Fruit fly (Drosophila melanogaster): ENCODE data around the gene Sras.

Gene Sras

dm6 chr3L:5575524-5575923, 11.9 kb downstream of the Sras start:
- no peak for TF ChIP-seq fkh (GFP tag; optimal IDR thresholded peaks at IDR 0.05)
- TF ChIP-seq Eip78C (GFP tag) = peak; percentile 26

- TF ChIP-seq Gug (GFP tag; IDR thresholded peaks at IDR 0.05) (no peak), acj6 (GFP tag; optimal IDR thresholded peaks at IDR 0.05) (no peak), pdm3 (GFP tag; optimal IDR thresholded peaks at IDR 0.05) (peak; percentile 1), CG4318 (GFP tag; optimal IDR thresholded peaks at IDR 0.05) (no peak), Hr39 (GFP tag; optimal IDR thresholded peaks at IDR 0.05) (no peak), CG3919 (GFP tag; optimal IDR thresholded peaks at IDR 0.05) (no peak), Ets96B (tag; optimal IDR thresholded peaks at IDR 0.05) (no peak), OdsH (GFP tag; optimal IDR thresholded peaks at IDR 0.05) (no peak), salr (GFP tag; optimal IDR thresholded peaks at IDR 0.05) (no peak), eg (GFP tag; IDR thresholded peaks at IDR 0.05) (peak; percentile 47; the same call in 2 of the 3 replicates), esn (GFP tag; optimal IDR thresholded peaks at IDR 0.05) (no peak), Hr4 (GFP tag; optimal IDR thresholded peaks at IDR 0.05) (no peak), CG6276 (GFP tag; optimal IDR thresholded peaks at IDR 0.05) (no peak), CG8319 (GFP tag; optimal IDR thresholded peaks at IDR 0.05) (no peak), Sox15 (GFP tag; optimal IDR thresholded peaks at IDR 0.05) (no peak), CG10669 (GFP tag; optimal IDR thresholded peaks at IDR 0.05) (no peak), vri (GFP tag; optimal IDR thresholded peaks at IDR 0.05) (no peak), CG32006 (GFP tag; optimal IDR thresholded peaks at IDR 0.05) (peak; percentile 33), CG31627 (GFP tag; optimal IDR thresholded peaks at IDR 0.05) (no peak), CG7368 (GFP tag; optimal IDR thresholded peaks at IDR 0.05) (no peak), cyc (GFP tag; optimal IDR thresholded peaks at IDR 0.05) (no peak), CG11762 (GFP tag; optimal IDR thresholded peaks at IDR 0.05; ENCODE audit: insufficient read depth) (no peak), Ets21C (GFP tag; optimal IDR thresholded peaks at IDR 0.05) (no peak), Eip93F (GFP tag; optimal IDR thresholded peaks at IDR 0.05) (no peak), fkh (GFP tag; optimal IDR thresholded peaks at IDR 0.05) (no peak), fd59A (GFP tag; optimal IDR thresholded peaks at IDR 0.05) (no peak), CG34406 (GFP tag; optimal IDR thresholded peaks at IDR 0.05) (no peak), ss (GFP tag; optimal IDR thresholded peaks at IDR 0.05) (no peak), CG6163 (GFP tag; IDR thresholded peaks at IDR 0.05) (peak; percentile 19; the same call in 1 of the 3 replicates), Eip78C (GFP tag) (peak; percentile 51), Eip75B (GFP tag; optimal IDR thresholded peaks at IDR 0.05) (no peak), spab (GFP tag; optimal IDR thresholded peaks at IDR 0.05) (no peak)
Measured at dm6 chr3L:5576543-5576942, 13.0 kb downstream of the Sras start.

- TF ChIP-seq svp (GFP tag) (peak; percentile 90), salr (GFP tag; optimal IDR thresholded peaks at IDR 0.05) (peak; percentile 91 to 96), dac (GFP tag; optimal IDR thresholded peaks at IDR 0.05) (peak; percentile 92), CG3032 (tag; optimal IDR thresholded peaks at IDR 0.05) (peak; percentile 85), CG31627 (GFP tag; optimal IDR thresholded peaks at IDR 0.05) (peak; percentile 63), CG6276 (GFP tag; optimal IDR thresholded peaks at IDR 0.05) (peak; percentile 95), fd59A (GFP tag; optimal IDR thresholded peaks at IDR 0.05) (peak; percentile 86), Lpt (GFP tag; optimal IDR thresholded peaks at IDR 0.05) (peak; percentile 93), achi (GFP tag; optimal IDR thresholded peaks at IDR 0.05) (peak; percentile 94), CG8632 (GFP tag; optimal IDR thresholded peaks at IDR 0.05) (peak; percentile 91), ss (GFP tag; optimal IDR thresholded peaks at IDR 0.05) (peak; percentile 97 to 99), CG6854 (GFP tag; optimal IDR thresholded peaks at IDR 0.05) (peak; percentile 95), Met (GFP tag; optimal IDR thresholded peaks at IDR 0.05) (peak; percentile 79), vri (GFP tag; optimal IDR thresholded peaks at IDR 0.05) (peak; percentile 96), pdm3 (GFP tag; optimal IDR thresholded peaks at IDR 0.05) (peak; percentile 83), CG6808 (GFP tag; optimal IDR thresholded peaks at IDR 0.05) (peak; percentile 96), esn (GFP tag; optimal IDR thresholded peaks at IDR 0.05) (peak; percentile 86), Hr39 (GFP tag; optimal IDR thresholded peaks at IDR 0.05) (peak; percentile 71), Ets96B (tag; optimal IDR thresholded peaks at IDR 0.05) (peak; percentile 81), Blimp-1 (GFP tag; optimal IDR thresholded peaks at IDR 0.05) (no peak), CG11294 (GFP tag; IDR thresholded peaks at IDR 0.05) (peak; percentile 92), CG1621 (tag; optimal IDR thresholded peaks at IDR 0.05) (peak; percentile 98), Hr38 (GFP tag; optimal IDR thresholded peaks at IDR 0.05) (no peak), CG6792 (GFP tag; optimal IDR thresholded peaks at IDR 0.05) (peak; percentile 86), Eip93F (GFP tag; optimal IDR thresholded peaks at IDR 0.05) (peak; percentile 82), Eip75B (GFP tag; optimal IDR thresholded peaks at IDR 0.05) (peak; percentile 86)
Measured at dm6 chr3L:5577250-5578138, 13.9 kb downstream of the Sras start, which contains the start of gene Msr-110. TSS of gene Msr-110 (minus strand) at chr3L:5577348.
